Fruit fly (Drosophila melanogaster): ENCODE measurements around the gene Eh.

- no peak for TF ChIP-seq CTCF (optimal IDR thresholded peaks at IDR 0.05)
- TF ChIP-seq CG8478 (optimal IDR thresholded peaks at IDR 0.05): no peak
Observed at dm6 chr3R:17412458-17413127, 36.1 kb downstream of the Eh start, which contains the start of gene CG42821.

Data from S2 (cell line).